Worm (Caenorhabditis elegans): ENCODE data around the gene F42A10.6.

The F42A10.6 gene

DNA sequence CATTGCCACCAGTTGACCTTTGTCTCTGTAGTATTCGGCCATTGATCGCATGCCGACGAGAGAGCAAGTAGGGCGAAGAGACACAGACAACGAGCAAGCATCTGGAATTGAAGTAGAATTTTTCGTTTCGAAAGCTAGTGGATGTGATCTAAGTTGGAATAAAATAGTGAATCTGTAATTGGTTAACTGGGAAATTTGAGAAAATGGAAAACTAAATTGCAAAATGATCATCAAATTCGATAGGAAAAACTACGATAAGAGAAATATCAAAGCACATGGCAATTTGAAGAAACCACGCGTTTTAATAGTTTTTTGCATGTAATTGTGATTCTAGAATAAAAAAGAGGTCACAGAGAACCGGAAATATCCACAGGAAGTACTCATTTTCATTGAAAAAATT, at the start of gene F42A10.6:
Gene F42A10.6 (minus strand): TSS at position 101 of the 400 bp plus-strand sequence.
- TF ChIP-seq nhr-80 (tag; optimal IDR thresholded peaks at IDR 0.05) (peak; percentile 59), Y67H2A.10 (GFP tag; conservative IDR thresholded peaks at IDR 0.05) (no peak)

DNA sequence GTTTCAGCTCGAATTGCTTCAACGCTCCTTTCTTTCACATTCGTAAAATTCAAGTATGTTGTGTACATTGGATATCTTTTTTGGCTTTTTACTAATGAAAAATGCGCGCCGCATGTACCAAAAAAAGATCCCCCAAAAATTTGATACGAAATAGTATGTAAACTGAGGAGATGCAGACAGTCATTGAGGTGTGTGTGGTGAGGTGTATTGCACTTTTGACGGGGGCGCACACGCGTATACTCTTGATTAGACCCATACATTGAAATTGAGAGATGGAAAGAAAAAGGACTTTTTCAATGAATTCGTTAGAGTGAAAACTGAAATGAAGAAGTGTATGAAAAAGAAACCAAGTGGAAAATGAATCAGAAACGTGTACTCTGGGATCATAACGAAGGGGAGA, 44.7 kb upstream of the F42A10.6 start:
- TF ChIP-seq rcor-1 (GFP tag; IDR thresholded peaks at IDR 0.05) (no peak), hmg-1.2 (GFP tag; IDR thresholded peaks at IDR 0.05) (peak; percentile 82), attf-3 (GFP tag; conservative IDR thresholded peaks at IDR 0.05) (no peak), F23B12.7 (tag; optimal IDR thresholded peaks at IDR 0.05; ENCODE audit: insufficient read depth) (no peak)

- TF ChIP-seq nfya-2 (GFP tag; IDR thresholded peaks at IDR 0.05) (no peak), ceh-40 (GFP tag; IDR thresholded peaks at IDR 0.05) (no peak), madf-8 (GFP tag; conservative IDR thresholded peaks at IDR 0.05) (peak; percentile 31; the same call in 1 of the 2 replicates), F37B4.10 (GFP tag; IDR thresholded peaks at IDR 0.05) (no peak), lin-35 (GFP tag; optimal IDR thresholded peaks at IDR 0.05) (no peak), madf-6 (GFP tag; IDR thresholded peaks at IDR 0.05) (peak; percentile 84), sdz-38 (tag; optimal IDR thresholded peaks at IDR 0.05) (no peak), F33H1.4 (GFP tag; IDR thresholded peaks at IDR 0.05) (peak; percentile 18; the same call in 1 of the 2 replicates), gei-17 (GFP tag; optimal IDR thresholded peaks at IDR 0.05) (no peak), dpl-1 (GFP tag; optimal IDR thresholded peaks at IDR 0.05) (peak; percentile 19), snpc-3.4 (tag; optimal IDR thresholded peaks at IDR 0.05) (no peak), efl-1 (GFP tag; optimal IDR thresholded peaks at IDR 0.05) (peak; percentile 66)
Observed at ce11 chrIII:6216833-6217466, 40.3 kb upstream of the F42A10.6 start, which contains the start of gene hot-4. Gene hot-4 (plus strand): TSS chrIII:6217416.

DNA sequence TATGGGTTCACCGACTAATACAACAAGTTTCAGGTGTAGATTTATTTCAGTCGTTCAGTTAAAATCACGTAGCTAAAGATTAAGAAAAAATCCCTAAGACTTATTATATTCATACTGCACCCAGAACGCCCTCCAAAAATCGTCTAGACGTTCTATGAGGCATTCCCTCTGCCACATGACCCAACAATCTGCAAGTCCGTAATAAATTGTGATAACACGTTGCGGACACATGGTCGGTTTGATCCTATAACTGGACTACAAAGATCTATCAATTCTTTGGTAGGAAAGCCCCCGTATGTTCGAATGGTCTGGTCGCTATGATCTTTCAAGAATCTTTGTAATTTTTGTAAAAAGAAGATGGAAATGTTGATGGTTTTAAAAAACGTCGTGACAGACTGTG, 39.3 kb upstream of the F42A10.6 start:
- TF ChIP-seq ceh-91 (GFP tag; IDR thresholded peaks at IDR 0.05) (no peak), madf-10 (tag; optimal IDR thresholded peaks at IDR 0.05) (no peak), ZK185.1 (tag; optimal IDR thresholded peaks at IDR 0.05; ENCODE audit: poor library complexity, severe bottlenecking) (no peak), chd-7 (tag; optimal IDR thresholded peaks at IDR 0.05) (no peak), ceh-27 (GFP tag; optimal IDR thresholded peaks at IDR 0.05) (no peak), aptf-3 (GFP tag; IDR thresholded peaks at IDR 0.05) (no peak), K11D2.4 (GFP tag; IDR thresholded peaks at IDR 0.05) (no peak), egl-18 (GFP tag; IDR thresholded peaks at IDR 0.05) (no peak), hrde-1 (tag; optimal IDR thresholded peaks at IDR 0.05; ENCODE audit: borderline replicate concordance) (no peak), lin-54 (GFP tag; optimal IDR thresholded peaks at IDR 0.05) (no peak), C17E4.6 (GFP tag; IDR thresholded peaks at IDR 0.05) (no peak), die-1 (tag; optimal IDR thresholded peaks at IDR 0.05) (no peak), nhr-179 (tag; optimal IDR thresholded peaks at IDR 0.05) (no peak), rec-8 (tag; optimal IDR thresholded peaks at IDR 0.05) (no peak), T26A5.8 (tag; optimal IDR thresholded peaks at IDR 0.05) (no peak), hsf-1 (GFP tag; IDR thresholded peaks at IDR 0.05) (no peak)

Data from whole organism, young adult.